Worm (Caenorhabditis elegans) whole organism, L4 larva: Measurements from ENCODE around the gene ddx-23.

Source experiments
- D1046.2 ChIP-seq: fragments of 200-800 bp; sonication (Bioruptor generic); IDR thresholded peaks from 2 replicates; pipeline ENCODE4 v1.3.6; 2022; ENCODE audit warnings: missing genetic modification characterization, missing compliant biosample characterization
- F10B5.3 ChIP-seq: sonication (generic microtip); optimal IDR thresholded peaks from 2 replicates; lab custom pipeline; 2016; ENCODE audit warnings: mild to moderate bottlenecking, missing genetic modification characterization, missing compliant biosample characterization
- F26F4.8 ChIP-seq: fragments of 200-800 bp; sonication (Bioruptor generic); conservative IDR thresholded peaks from 2 replicates; pipeline ENCODE4 v1.3.6; 2022; ENCODE audit warnings: missing genetic modification characterization, missing compliant biosample characterization
- F49E8.2 ChIP-seq: sonication (generic microtip); optimal IDR thresholded peaks from 2 replicates; lab custom pipeline; 2016; ENCODE audit warnings: missing compliant biosample characterization, mild to moderate bottlenecking, missing genetic modification characterization, borderline replicate concordance
- aly-2 ChIP-seq: sonication (generic microtip); optimal IDR thresholded peaks from 2 replicates; lab custom pipeline; 2018; ENCODE audit warnings: missing biosample characterization, missing genetic modification characterization
- ama-1 ChIP-seq: fragments of 150-350 bp; optimal IDR thresholded peaks from 2 replicates; lab custom pipeline; 2014; ENCODE audit warnings: inconsistent platforms, mixed read lengths
- arid-1 ChIP-seq: fragments of 200-800 bp; sonication (Bioruptor generic); conservative IDR thresholded peaks from 2 replicates; pipeline ENCODE4 v1.3.6; 2022; ENCODE audit warnings: missing genetic modification reagents, missing genetic modification characterization, missing compliant biosample characterization
- ceh-32 ChIP-seq: sonication (generic microtip); optimal IDR thresholded peaks from 2 replicates; lab custom pipeline; 2016; ENCODE audit warnings: mild to moderate bottlenecking, missing genetic modification characterization, missing compliant biosample characterization; ENCODE audit not compliant: poor library complexity
- ceh-62 ChIP-seq: sonication (generic microtip); optimal IDR thresholded peaks from 2 replicates; lab custom pipeline; 2017; ENCODE audit warnings: missing biosample characterization, missing genetic modification characterization
- cey-2 ChIP-seq: sonication (generic microtip); optimal IDR thresholded peaks from 3 replicates; lab custom pipeline; 2017; ENCODE audit warnings: missing genetic modification characterization, mild to moderate bottlenecking, missing compliant biosample characterization, antibody characterized with exemption, borderline replicate concordance; ENCODE audit not compliant: insufficient read depth
- ctbp-1 ChIP-seq: fragments of 200-800 bp; sonication (Bioruptor generic); IDR thresholded peaks from 2 replicates; pipeline ENCODE4 v1.3.6; 2022; ENCODE audit warnings: missing genetic modification reagents, missing genetic modification characterization, missing compliant biosample characterization
- daf-12 ChIP-seq: fragments of 150-350 bp; optimal IDR thresholded peaks from 2 replicates; lab custom pipeline; 2014; ENCODE audit warnings: missing biosample characterization, missing genetic modification reagents, missing genetic modification characterization
- daf-19 ChIP-seq: fragments of 200-800 bp; sonication (Bioruptor generic); conservative IDR thresholded peaks from 2 replicates; pipeline ENCODE4 v1.3.6; 2022; ENCODE audit warnings: missing genetic modification characterization, missing compliant biosample characterization
- dmd-6 ChIP-seq: fragments of 200-800 bp; sonication (Bioruptor generic); IDR thresholded peaks from 2 replicates; pipeline ENCODE4 v1.3.6; 2022; ENCODE audit warnings: missing genetic modification reagents, missing genetic modification characterization, missing compliant biosample characterization
- dmd-8 ChIP-seq: fragments of 200-800 bp; sonication (Bioruptor generic); IDR thresholded peaks from 2 replicates; pipeline ENCODE4 v1.3.6; 2022; ENCODE audit warnings: missing genetic modification characterization, missing compliant biosample characterization
- dmd-9 ChIP-seq: fragments of 200-800 bp; sonication (Bioruptor generic); IDR thresholded peaks from 2 replicates; pipeline ENCODE4 v1.3.6; 2022; ENCODE audit warnings: missing genetic modification reagents, missing genetic modification characterization, missing compliant biosample characterization
- duxl-1 ChIP-seq: sonication (generic microtip); optimal IDR thresholded peaks from 2 replicates; lab custom pipeline; 2016; ENCODE audit warnings: mild to moderate bottlenecking, missing genetic modification characterization, moderate library complexity, missing compliant biosample characterization; ENCODE audit not compliant: poor library complexity
- hmg-1.1 ChIP-seq: fragments of 200-800 bp; sonication (Bioruptor generic); IDR thresholded peaks from 2 replicates; pipeline ENCODE4 v1.3.6; 2022; ENCODE audit warnings: missing genetic modification reagents, missing genetic modification characterization, missing compliant biosample characterization
- jun-1 ChIP-seq: fragments of 150-350 bp; optimal IDR thresholded peaks from 2 replicates; lab custom pipeline; 2014; ENCODE audit warnings: missing biosample characterization, missing genetic modification reagents, missing genetic modification characterization
- lir-3 ChIP-seq: sonication (generic microtip); optimal IDR thresholded peaks from 2 replicates; lab custom pipeline; 2016; ENCODE audit warnings: mild to moderate bottlenecking, missing genetic modification characterization, missing compliant biosample characterization
- madf-5 ChIP-seq, 2 experiments: fragments of 200-800 bp; sonication (Bioruptor generic); IDR thresholded peaks; 2 replicates each; pipeline ENCODE4 v1.3.6; 2022; ENCODE audit warnings: missing compliant biosample characterization in 2 of 2, missing genetic modification characterization in 2 of 2
- mep-1 ChIP-seq: fragments of 150-350 bp; sonication (generic microtip); optimal IDR thresholded peaks from 3 replicates; lab custom pipeline; 2014; ENCODE audit warnings: missing biosample characterization, missing genetic modification characterization
- mxl-2 ChIP-seq: fragments of 200-800 bp; sonication (Bioruptor generic); conservative IDR thresholded peaks from 2 replicates; pipeline ENCODE4 v1.3.6; 2022; ENCODE audit warnings: missing genetic modification reagents, missing genetic modification characterization, missing compliant biosample characterization
- nhr-11 ChIP-seq: fragments of 150-350 bp; optimal IDR thresholded peaks from 2 replicates; lab custom pipeline; 2014; ENCODE audit warnings: missing biosample characterization, missing genetic modification characterization
- nhr-111 ChIP-seq: fragments of 200-800 bp; sonication (Bioruptor generic); optimal IDR thresholded peaks from 2 replicates; lab custom pipeline; 2018; ENCODE audit warnings: mild to moderate bottlenecking, missing genetic modification characterization, missing compliant biosample characterization
- nhr-28 ChIP-seq: fragments of 150-350 bp; optimal IDR thresholded peaks from 2 replicates; lab custom pipeline; 2014; ENCODE audit warnings: missing biosample characterization, missing genetic modification characterization
- nhr-42 ChIP-seq: fragments of 200-800 bp; sonication (Bioruptor generic); IDR thresholded peaks from 2 replicates; pipeline ENCODE4 v1.3.6; 2022; ENCODE audit warnings: missing genetic modification characterization, missing compliant biosample characterization
- nhr-48 ChIP-seq: sonication (generic microtip); optimal IDR thresholded peaks from 2 replicates; lab custom pipeline; 2016; ENCODE audit warnings: mild to moderate bottlenecking, missing genetic modification characterization, missing compliant biosample characterization
- nhr-6 ChIP-seq: fragments of 150-350 bp; optimal IDR thresholded peaks from 2 replicates; lab custom pipeline; 2014; ENCODE audit warnings: missing biosample characterization, missing genetic modification characterization
- nhr-76 ChIP-seq: fragments of 150-350 bp; optimal IDR thresholded peaks from 2 replicates; lab custom pipeline; 2014; ENCODE audit warnings: missing biosample characterization, missing genetic modification characterization
- nhr-77 ChIP-seq: fragments of 150-350 bp; optimal IDR thresholded peaks from 2 replicates; lab custom pipeline; 2014; ENCODE audit warnings: missing biosample characterization, missing genetic modification characterization
- pha-4 ChIP-seq, 2 experiments: fragments of 150-350 bp in 1 of 2; fragments of 200-800 bp in 1 of 2; sonication (Bioruptor generic) in 1 of 2; IDR thresholded peaks in 1 of 2; optimal IDR thresholded peaks in 1 of 2; 2 replicates each; pipeline versions ENCODE4 v1.3.6 to Lab custom; 2014 to 2022; ENCODE audit warnings: missing genetic modification characterization in 2 of 2, missing genetic modification reagents in 2 of 2, missing biosample characterization in 1 of 2, missing compliant biosample characterization in 1 of 2
- php-3 ChIP-seq: fragments of 200-800 bp; sonication (Bioruptor generic); IDR thresholded peaks from 2 replicates; pipeline ENCODE4 v1.3.6; 2022; ENCODE audit warnings: missing genetic modification reagents, missing genetic modification characterization, missing compliant biosample characterization
- pqm-1 ChIP-seq: sonication (generic microtip); optimal IDR thresholded peaks from 2 replicates; lab custom pipeline; 2017; ENCODE audit warnings: missing biosample characterization, missing genetic modification characterization
- rbr-2 ChIP-seq: sonication (generic microtip); optimal IDR thresholded peaks from 2 replicates; lab custom pipeline; 2016; ENCODE audit warnings: missing genotype, missing genetic modification characterization, missing compliant biosample characterization
- saeg-2 ChIP-seq: fragments of 200-800 bp; sonication (Bioruptor generic); IDR thresholded peaks from 2 replicates; pipeline ENCODE4 v1.3.6; 2022; ENCODE audit warnings: missing genetic modification reagents, missing genetic modification characterization, missing compliant biosample characterization
- sdz-12 ChIP-seq: fragments of 200-800 bp; sonication (Bioruptor generic); optimal IDR thresholded peaks from 2 replicates; lab custom pipeline; 2018; ENCODE audit warnings: mild to moderate bottlenecking, missing genetic modification characterization, missing compliant biosample characterization
- skn-1 ChIP-seq: fragments of 150-350 bp; optimal IDR thresholded peaks from 2 replicates; lab custom pipeline; 2014; ENCODE audit warnings: missing biosample characterization, missing genetic modification characterization
- snpc-1.2 ChIP-seq: fragments of 200-800 bp; sonication (Bioruptor generic); IDR thresholded peaks from 2 replicates; pipeline ENCODE4 v1.3.6; 2022; ENCODE audit warnings: missing genetic modification reagents, missing genetic modification characterization, missing compliant biosample characterization
- snpc-4 ChIP-seq: fragments of 150-350 bp; optimal IDR thresholded peaks from 2 replicates; lab custom pipeline; 2014; ENCODE audit warnings: missing biosample characterization, missing genetic modification characterization
- tra-1 ChIP-seq: fragments of 200-800 bp; sonication (Bioruptor generic); IDR thresholded peaks from 2 replicates; pipeline ENCODE4 v1.3.6; 2022; ENCODE audit warnings: missing genetic modification reagents, missing genetic modification characterization, missing compliant biosample characterization
- unc-39 ChIP-seq: sonication (generic microtip); optimal IDR thresholded peaks from 2 replicates; lab custom pipeline; 2017; ENCODE audit warnings: missing biosample characterization, missing genetic modification characterization
- zag-1 ChIP-seq: fragments of 150-350 bp; optimal IDR thresholded peaks from 2 replicates; lab custom pipeline; 2014; ENCODE audit warnings: missing biosample characterization, missing genetic modification characterization
- zip-11 ChIP-seq: fragments of 200-800 bp; sonication (Bioruptor generic); IDR thresholded peaks from 2 replicates; pipeline ENCODE4 v1.3.6; 2022; ENCODE audit warnings: missing genetic modification characterization, missing compliant biosample characterization
- zip-2 ChIP-seq: fragments of 150-350 bp; optimal IDR thresholded peaks from 2 replicates; lab custom pipeline; 2014; ENCODE audit warnings: missing biosample characterization, missing genetic modification characterization
- ztf-11 ChIP-seq: fragments of 150-350 bp; optimal IDR thresholded peaks from 2 replicates; lab custom pipeline; 2014; ENCODE audit warnings: missing biosample characterization, missing genetic modification characterization

ddx-23 gene

ce11 chrIII:5853240-5853639 lies at the start of gene ddx-23 (continued):
- TF ChIP-seq arid-1 (GFP tag; lab: Robert Waterston, UW) (no peak; the same call in 1 of the 2 replicates), snpc-1.2 (peak; percentile 27; the same call in 1 of the 2 replicates), ama-1 (lab: Kevin White, UChicago) (peak; percentile 78), nhr-42 (no peak), daf-19 (GFP tag; lab: Robert Waterston, UW) (0 out of 2 replicates have a peak, but pooled peaks have one; percentile 13), dmd-6 (GFP tag; lab: Robert Waterston, UW) (no peak), skn-1 (no peak), dmd-8 (no peak), ceh-32 (no peak), ctbp-1 (GFP tag; lab: Robert Waterston, UW) (no peak), nhr-48 (tag; lab: Kevin White, UChicago) (no peak), mxl-2 (GFP tag; lab: Robert Waterston, UW) (no peak), hmg-1.1 (GFP tag; lab: Robert Waterston, UW) (no peak), saeg-2 (no peak), nhr-11 (no peak), nhr-28 (no peak), madf-5 (GFP tag; IDR thresholded peaks at IDR 0.05; lab: Robert Waterston, UW) (no peak; a peak in 1 of 4 replicates), jun-1 (no peak), dmd-9 (GFP tag; lab: Robert Waterston, UW) (no peak), tra-1 (no peak), aly-2 (tag; lab: Kevin White, UChicago) (no peak), unc-39 (tag; lab: Kevin White, UChicago) (no peak), F49E8.2 (tag; lab: Kevin White, UChicago) (peak; percentile 53), pqm-1 (tag; lab: Kevin White, UChicago) (no peak), rbr-2 (tag; lab: Kevin White, UChicago) (no peak), F10B5.3 (tag; lab: Kevin White, UChicago) (no peak), ceh-62 (tag; lab: Kevin White, UChicago) (no peak), D1046.2 (no peak), pha-4 (GFP tag; IDR thresholded peaks at IDR 0.05; lab: Robert Waterston, UW) (peak; percentile 34; the same call in 1 of the 2 replicates), pha-4 (tag; optimal IDR thresholded peaks at IDR 0.05; lab: Kevin White, UChicago) (no peak), ztf-11 (no peak), nhr-77 (tag; lab: Kevin White, UChicago) (no peak), duxl-1 (no peak), nhr-6 (no peak), F26F4.8 (GFP tag; lab: Robert Waterston, UW) (no peak), snpc-4 (tag; lab: Kevin White, UChicago) (no peak), php-3 (GFP tag; lab: Robert Waterston, UW) (no peak), daf-12 (tag; lab: Kevin White, UChicago) (no peak), zip-2 (tag; lab: Kevin White, UChicago) (no peak), zip-11 (GFP tag; lab: Robert Waterston, UW) (no peak), mep-1 (peak; percentile 42), cey-2 (tag; lab: Kevin White, UChicago) (no peak), nhr-111 (GFP tag; lab: Kevin White, UChicago) (no peak), zag-1 (no peak), sdz-12 (GFP tag; lab: Kevin White, UChicago) (no peak), lir-3 (tag; lab: Kevin White, UChicago) (no peak), nhr-76 (tag; lab: Kevin White, UChicago) (no peak)
